Worm (Caenorhabditis elegans): ENCODE results near the gene rml-4.

DNA sequence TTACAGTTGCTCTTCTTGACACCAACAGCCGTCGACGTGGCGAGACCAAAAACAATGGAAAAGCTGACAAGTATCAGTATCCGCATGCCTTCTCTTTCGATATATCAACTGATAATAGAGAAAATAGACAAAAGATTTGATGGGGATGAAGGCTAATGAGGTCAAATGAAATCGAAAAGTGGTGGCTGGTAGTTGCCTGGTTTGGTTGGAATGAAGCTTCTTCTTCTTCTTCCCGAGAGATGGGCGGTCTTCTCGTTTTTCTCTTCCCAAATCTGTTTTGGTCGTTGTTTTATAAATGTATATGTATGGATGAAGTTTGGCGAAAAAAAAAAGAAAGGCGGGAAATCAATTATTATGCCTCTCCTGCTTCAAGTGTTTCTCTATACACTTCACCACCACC is 13.2 kb upstream of the rml-4 start, which contains the start of gene C01F1.5:
- no peak for TF ChIP-seq hlh-17 (GFP tag; optimal IDR thresholded peaks at IDR 0.05; ENCODE audit: borderline replicate concordance)
- TF ChIP-seq nhr-76 (tag; optimal IDR thresholded peaks at IDR 0.05), result no peak
- no peak for TF ChIP-seq snpc-4 (tag; optimal IDR thresholded peaks at IDR 0.05)

Measured in whole organism, L1 larva.